Worm (Caenorhabditis elegans): Measurements from ENCODE around the gene F29A7.8.
A peak's percentile ranks its signal among the peaks of the same experiment; 100 is the strongest.

F29A7.8 gene

ce11 chrII:2747956-2748621 lies 9.8 kb downstream of the F29A7.8 start:
- TF ChIP-seq skn-1 (tag; optimal IDR thresholded peaks at IDR 0.05) (no peak), elt-1 (tag; optimal IDR thresholded peaks at IDR 0.05) (no peak), lin-13 (GFP tag; optimal IDR thresholded peaks at IDR 0.05) (no peak), ztf-4 (tag; optimal IDR thresholded peaks at IDR 0.05) (no peak), dmd-4 (tag; optimal IDR thresholded peaks at IDR 0.05) (no peak), lsy-2 (tag; optimal IDR thresholded peaks at IDR 0.05) (peak; percentile 22 to 68), mdl-1 (tag; optimal IDR thresholded peaks at IDR 0.05) (peak in 1 of 2 experiments; percentile 41), ceh-82 (tag; optimal IDR thresholded peaks at IDR 0.05) (peak; percentile 56), nhr-11 (tag; optimal IDR thresholded peaks at IDR 0.05) (no peak), R02D3.7 (tag; optimal IDR thresholded peaks at IDR 0.05) (no peak), ZK546.5 (tag; optimal IDR thresholded peaks at IDR 0.05) (no peak), sma-3 (GFP tag; optimal IDR thresholded peaks at IDR 0.05) (no peak), sma-9 (GFP tag; optimal IDR thresholded peaks at IDR 0.05) (no peak), sma-9 (tag; optimal IDR thresholded peaks at IDR 0.05) (no peak), unc-39 (tag; optimal IDR thresholded peaks at IDR 0.05) (no peak), lin-39 (tag; optimal IDR thresholded peaks at IDR 0.05) (no peak), C34F6.9 (tag; optimal IDR thresholded peaks at IDR 0.05) (peak; percentile 90), aly-2 (tag; optimal IDR thresholded peaks at IDR 0.05) (no peak), snpc-4 (tag; optimal IDR thresholded peaks at IDR 0.05) (peak; percentile 65), ceh-16 (tag; optimal IDR thresholded peaks at IDR 0.05) (no peak), gmeb-1 (tag; optimal IDR thresholded peaks at IDR 0.05) (no peak), sem-4 (tag; optimal IDR thresholded peaks at IDR 0.05) (no peak), mab-5 (tag; optimal IDR thresholded peaks at IDR 0.05) (peak; percentile 29), alr-1 (tag; optimal IDR thresholded peaks at IDR 0.05) (no peak), lin-11 (tag; optimal IDR thresholded peaks at IDR 0.05) (peak; percentile 45), blmp-1 (tag; optimal IDR thresholded peaks at IDR 0.05; ENCODE audit: insufficient read depth) (no peak), elt-3 (tag; optimal IDR thresholded peaks at IDR 0.05) (no peak), fos-1 (tag; optimal IDR thresholded peaks at IDR 0.05) (no peak), unc-62 (GFP tag; optimal IDR thresholded peaks at IDR 0.05) (no peak), ama-1 (optimal IDR thresholded peaks at IDR 0.05) (no peak), peb-1 (tag; optimal IDR thresholded peaks at IDR 0.05) (no peak), nhr-10 (tag; optimal IDR thresholded peaks at IDR 0.05) (no peak), nhr-6 (tag; optimal IDR thresholded peaks at IDR 0.05) (peak; percentile 15), nhr-237 (tag; optimal IDR thresholded peaks at IDR 0.05) (no peak), unc-55 (GFP tag; optimal IDR thresholded peaks at IDR 0.05) (peak; percentile 87), ztf-1 (GFP tag; conservative IDR thresholded peaks at IDR 0.05) (no peak), mbf-1 (tag; optimal IDR thresholded peaks at IDR 0.05) (no peak), Y55F3AM.14 (GFP tag; optimal IDR thresholded peaks at IDR 0.05) (no peak), nhr-23 (tag; optimal IDR thresholded peaks at IDR 0.05) (no peak), crh-2 (tag; optimal IDR thresholded peaks at IDR 0.05) (peak; percentile 28), nhr-77 (tag; optimal IDR thresholded peaks at IDR 0.05) (no peak), egl-27 (tag; optimal IDR thresholded peaks at IDR 0.05) (peak; percentile 23), F13H6.1 (tag; optimal IDR thresholded peaks at IDR 0.05) (peak; percentile 74), nhr-21 (tag; optimal IDR thresholded peaks at IDR 0.05) (no peak), nhr-25 (tag; optimal IDR thresholded peaks at IDR 0.05) (no peak), nhr-129 (tag; optimal IDR thresholded peaks at IDR 0.05) (peak; percentile 73), nhr-12 (tag; optimal IDR thresholded peaks at IDR 0.05) (no peak), ztf-11 (tag; optimal IDR thresholded peaks at IDR 0.05) (no peak), zag-1 (tag; optimal IDR thresholded peaks at IDR 0.05) (peak; percentile 82)
